Fruit fly (Drosophila melanogaster): Measurements from ENCODE around the gene Fadd.

DNA sequence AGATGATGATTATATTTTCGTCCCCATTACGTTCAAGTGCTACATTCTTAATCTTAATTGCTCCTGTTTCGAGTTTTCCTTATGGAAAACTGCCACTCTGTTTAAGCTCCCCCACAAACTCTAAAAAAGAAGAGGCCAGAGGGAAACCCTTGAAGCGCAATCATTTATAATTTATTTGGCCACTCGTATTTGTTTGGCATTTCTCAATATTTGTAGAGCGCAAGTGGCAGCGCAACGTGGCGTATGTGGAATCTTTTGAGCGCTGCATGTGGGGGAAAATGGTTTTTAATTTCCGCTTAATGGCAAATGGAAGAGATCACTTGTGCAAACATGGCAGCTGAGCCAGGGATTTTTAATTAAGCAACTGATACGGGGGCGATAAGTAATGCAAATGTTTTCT is 33.0 kb downstream of the Fadd start:
- TF ChIP-seq Dip3 (GFP tag; optimal IDR thresholded peaks at IDR 0.05), result no peak
- no peak for TF ChIP-seq fd102C (GFP tag; optimal IDR thresholded peaks at IDR 0.05)
- TF ChIP-seq nmo (GFP tag; optimal IDR thresholded peaks at IDR 0.05), result no peak
- TF ChIP-seq CG33557 (GFP tag; optimal IDR thresholded peaks at IDR 0.05), result no peak
- no peak for TF ChIP-seq CG2129 (GFP tag; IDR thresholded peaks at IDR 0.05; ENCODE audit: partially characterized antibody)
- no peak for TF ChIP-seq hbn (GFP tag; IDR thresholded peaks at IDR 0.05; ENCODE audit: partially characterized antibody)
- no peak for TF ChIP-seq Hr39 (optimal IDR thresholded peaks at IDR 0.05)
- TF ChIP-seq inv (GFP tag; IDR thresholded peaks at IDR 0.05; ENCODE audit: partially characterized antibody), result no peak
- TF ChIP-seq CG16815 (GFP tag; optimal IDR thresholded peaks at IDR 0.05), result no peak
- no peak for TF ChIP-seq sqz (GFP tag; optimal IDR thresholded peaks at IDR 0.05)
- TF ChIP-seq nau (GFP tag; optimal IDR thresholded peaks at IDR 0.05), result no peak
- no peak for TF ChIP-seq gcm2 (GFP tag; optimal IDR thresholded peaks at IDR 0.05)
- no peak for TF ChIP-seq CG10366 (GFP tag; IDR thresholded peaks at IDR 0.05)

Data from whole organism, embryonic.